Fruit fly (Drosophila melanogaster) whole organism, prepupa: ENCODE data around the gene shep.

Experiments used
- Blimp-1 ChIP-seq: fragments of 200-800 bp; sonication (Bioruptor generic); optimal IDR thresholded peaks from 3 replicates; lab custom pipeline; 2017; ENCODE audit warnings: missing biosample characterization, missing genetic modification characterization, mild to moderate bottlenecking, moderate library complexity, missing genetic modification reagents
- CG10669 ChIP-seq: fragments of 200-800 bp; sonication (Bioruptor generic); optimal IDR thresholded peaks from 3 replicates; lab custom pipeline; 2018; ENCODE audit warnings: missing biosample characterization, mild to moderate bottlenecking, missing genetic modification characterization, moderate library complexity
- CG11762 ChIP-seq: fragments of 200-800 bp; sonication (Bioruptor generic); optimal IDR thresholded peaks from 3 replicates; lab custom pipeline; 2016; ENCODE audit warnings: missing biosample characterization, missing genetic modification characterization; ENCODE audit not compliant: insufficient read depth
- CG11902 ChIP-seq: fragments of 200-800 bp; sonication (Bioruptor generic); optimal IDR thresholded peaks from 3 replicates; lab custom pipeline; 2016; ENCODE audit warnings: missing biosample characterization, missing genetic modification characterization
- CG15336 ChIP-seq: fragments of 200-800 bp; sonication (Bioruptor generic); IDR thresholded peaks from 2 replicates; pipeline ENCODE4 v1.3.6; 2022; ENCODE audit warnings: missing biosample characterization, missing genetic modification characterization
- CG3032 ChIP-seq: fragments of 200-800 bp; optimal IDR thresholded peaks from 2 replicates; lab custom pipeline; 2019; ENCODE audit warnings: missing biosample characterization, mild to moderate bottlenecking, missing genetic modification characterization, moderate library complexity
- CG32006 ChIP-seq: fragments of 200-800 bp; sonication (Bioruptor generic); optimal IDR thresholded peaks from 3 replicates; lab custom pipeline; 2017; ENCODE audit warnings: missing biosample characterization, mild to moderate bottlenecking, missing genetic modification characterization
- CG3919 ChIP-seq: fragments of 200-800 bp; sonication (Bioruptor generic); optimal IDR thresholded peaks from 3 replicates; lab custom pipeline; 2016; ENCODE audit warnings: missing biosample characterization, missing genetic modification characterization
- CG6163 ChIP-seq: fragments of 200-800 bp; sonication (Bioruptor generic); IDR thresholded peaks from 3 replicates; pipeline ENCODE4 v1.3.6; 2022; ENCODE audit warnings: missing biosample characterization, missing genetic modification characterization
- CG6276 ChIP-seq: fragments of 200-800 bp; sonication (Bioruptor generic); optimal IDR thresholded peaks from 2 replicates; lab custom pipeline; 2017; ENCODE audit warnings: missing biosample characterization, mild to moderate bottlenecking, missing genetic modification characterization
- CG6808 ChIP-seq: fragments of 200-800 bp; sonication (Bioruptor generic); optimal IDR thresholded peaks from 3 replicates; lab custom pipeline; 2017; ENCODE audit warnings: missing biosample characterization, missing genetic modification characterization, mild to moderate bottlenecking, moderate library complexity, missing genetic modification reagents
- CG8119 ChIP-seq: fragments of 200-800 bp; sonication (Bioruptor generic); IDR thresholded peaks from 3 replicates; pipeline ENCODE4 v1.3.6; 2022; ENCODE audit warnings: missing biosample characterization, missing genetic modification characterization
- CG8319 ChIP-seq: fragments of 200-800 bp; sonication (Bioruptor generic); optimal IDR thresholded peaks from 3 replicates; lab custom pipeline; 2016; ENCODE audit warnings: missing biosample characterization, missing genetic modification characterization
- CG8632 ChIP-seq: fragments of 200-800 bp; sonication (Bioruptor generic); optimal IDR thresholded peaks from 3 replicates; lab custom pipeline; 2016; ENCODE audit warnings: missing biosample characterization, missing genetic modification characterization
- CG9139 ChIP-seq: fragments of 200-800 bp; sonication (Bioruptor generic); optimal IDR thresholded peaks from 3 replicates; lab custom pipeline; 2017; ENCODE audit warnings: missing biosample characterization, mild to moderate bottlenecking, missing genetic modification characterization
- Eip78C ChIP-seq: fragments of 200-800 bp; sonication (Bioruptor generic); peaks from one replicate; lab custom pipeline; 2016; ENCODE audit warnings: missing biosample characterization, missing genetic modification characterization
- Eip93F ChIP-seq: fragments of 200-800 bp; sonication (Bioruptor generic); optimal IDR thresholded peaks from 2 replicates; lab custom pipeline; 2016; ENCODE audit warnings: missing biosample characterization, mild to moderate bottlenecking, missing genetic modification characterization
- Ets21C ChIP-seq: fragments of 200-800 bp; sonication (Bioruptor generic); optimal IDR thresholded peaks from 3 replicates; lab custom pipeline; 2016; ENCODE audit warnings: missing biosample characterization, missing genetic modification characterization
- Ets96B ChIP-seq: fragments of 200-800 bp; optimal IDR thresholded peaks from 2 replicates; lab custom pipeline; 2019; ENCODE audit warnings: missing biosample characterization, mild to moderate bottlenecking, missing genetic modification characterization, moderate library complexity
- Hr4 ChIP-seq: fragments of 200-800 bp; sonication (Bioruptor generic); optimal IDR thresholded peaks from 3 replicates; lab custom pipeline; 2016; ENCODE audit warnings: missing biosample characterization, missing genetic modification characterization
- Smox ChIP-seq: fragments of 200-800 bp; sonication (Bioruptor generic); optimal IDR thresholded peaks from 3 replicates; lab custom pipeline; 2016; ENCODE audit warnings: missing biosample characterization, missing genetic modification characterization
- Sox102F ChIP-seq: fragments of 200-800 bp; sonication (Bioruptor generic); optimal IDR thresholded peaks from 2 replicates; lab custom pipeline; 2016; ENCODE audit warnings: missing biosample characterization, mild to moderate bottlenecking, missing genetic modification characterization
- Sox14 ChIP-seq: fragments of 200-800 bp; sonication (Bioruptor generic); optimal IDR thresholded peaks from 3 replicates; lab custom pipeline; 2016; ENCODE audit warnings: missing biosample characterization, missing genetic modification characterization
- achi ChIP-seq: fragments of 200-800 bp; sonication (Bioruptor generic); optimal IDR thresholded peaks from 3 replicates; lab custom pipeline; 2016; ENCODE audit warnings: missing biosample characterization, missing genetic modification characterization
- acj6 ChIP-seq: fragments of 200-800 bp; sonication (Bioruptor generic); optimal IDR thresholded peaks from 3 replicates; lab custom pipeline; 2016; ENCODE audit warnings: missing biosample characterization, missing genetic modification characterization
- dsx ChIP-seq: fragments of 200-800 bp; optimal IDR thresholded peaks from 3 replicates; lab custom pipeline; 2019; ENCODE audit warnings: missing biosample characterization, mild to moderate bottlenecking, missing genetic modification characterization, moderate library complexity; ENCODE audit not compliant: poor library complexity, severe bottlenecking
- eg ChIP-seq: fragments of 200-800 bp; sonication (Bioruptor generic); IDR thresholded peaks from 3 replicates; pipeline ENCODE4 v1.3.6; 2022; ENCODE audit warnings: missing biosample characterization, missing genetic modification characterization
- esn ChIP-seq: fragments of 200-800 bp; sonication (Bioruptor generic); optimal IDR thresholded peaks from 2 replicates; lab custom pipeline; 2016; ENCODE audit warnings: missing biosample characterization, mild to moderate bottlenecking, missing genetic modification characterization, moderate library complexity
- net ChIP-seq: fragments of 200-800 bp; sonication (Bioruptor generic); optimal IDR thresholded peaks from 3 replicates; lab custom pipeline; 2016; ENCODE audit warnings: missing biosample characterization, missing genetic modification characterization
- pdm3 ChIP-seq: fragments of 200-800 bp; sonication (Bioruptor generic); optimal IDR thresholded peaks from 3 replicates; lab custom pipeline; 2016; ENCODE audit warnings: missing biosample characterization, missing genetic modification characterization
- ss ChIP-seq, 2 experiments: fragments of 200-800 bp; sonication (Bioruptor generic); optimal IDR thresholded peaks; 2 replicates in 1 of 2; 3 replicates in 1 of 2; lab custom pipeline; 2017 to 2018; ENCODE audit warnings: mild to moderate bottlenecking in 2 of 2, missing biosample characterization in 2 of 2, missing genetic modification characterization in 2 of 2, moderate library complexity in 1 of 2
- svp ChIP-seq: fragments of 200-800 bp; sonication (Bioruptor generic); peaks from one replicate; lab custom pipeline; 2016; ENCODE audit warnings: missing biosample characterization, missing genetic modification characterization
- vri ChIP-seq: fragments of 200-800 bp; sonication (Bioruptor generic); optimal IDR thresholded peaks from 3 replicates; lab custom pipeline; 2016; ENCODE audit warnings: missing biosample characterization, mild to moderate bottlenecking, missing genetic modification characterization

The shep gene

dm6 chr3L:5288118-5288517 lies 10.4 kb upstream of the shep start (continued):
- no peak for TF ChIP-seq Eip78C
- peak; percentile 91 for TF ChIP-seq CG6276 (GFP tag; lab: Kevin White, UChicago)
- TF ChIP-seq pdm3 (GFP tag; lab: Kevin White, UChicago), result peak; percentile 61
- TF ChIP-seq Smox (GFP tag; lab: Kevin White, UChicago), result peak; percentile 52
- peak; percentile 33 for TF ChIP-seq Sox14 (GFP tag; lab: Kevin White, UChicago)
- peak; percentile 74 for TF ChIP-seq CG6808
- TF ChIP-seq CG9139, result no peak
- TF ChIP-seq CG15336 (GFP tag; lab: Robert Waterston, UW), result peak; percentile 85
- peak; percentile 89 for TF ChIP-seq CG11762 (GFP tag; lab: Kevin White, UChicago)
- TF ChIP-seq ss (GFP tag; optimal IDR thresholded peaks at IDR 0.05; lab: Kevin White, UChicago), result no peak
- no peak for TF ChIP-seq Eip93F
- peak; percentile 69 for TF ChIP-seq Blimp-1 (GFP tag; lab: Kevin White, UChicago)
- peak; percentile 87 for TF ChIP-seq CG10669 (GFP tag; lab: Kevin White, UChicago)
- TF ChIP-seq acj6 (GFP tag; lab: Kevin White, UChicago), result peak; percentile 56
- TF ChIP-seq achi, result peak; percentile 57

dm6 chr3L:5279998-5280610 lies 2.4 kb upstream of the shep start:
- TF ChIP-seq Hr4 (GFP tag; lab: Kevin White, UChicago) (peak; percentile 1), Eip78C (peak; percentile 67), net (GFP tag; lab: Kevin White, UChicago) (no peak), Ets21C (GFP tag; lab: Kevin White, UChicago) (no peak), CG6276 (GFP tag; lab: Kevin White, UChicago) (peak; percentile 21), CG32006 (peak; percentile 40), CG8119 (GFP tag; lab: Robert Waterston, UW) (0 out of 3 replicates have a peak, but pooled peaks have one; percentile 36), Sox102F (GFP tag; lab: Kevin White, UChicago) (no peak), Ets96B (tag; lab: Kevin White, UChicago) (no peak)

dm6 chr3L:5278864-5279263 lies 1.1 kb upstream of the shep start:
- TF ChIP-seq CG8119 (GFP tag; lab: Robert Waterston, UW) (peak; percentile 28; the same call in 2 of the 3 replicates), CG11902 (no peak), CG8319 (no peak), CG10669 (GFP tag; lab: Kevin White, UChicago) (peak; percentile 13), CG15336 (GFP tag; lab: Robert Waterston, UW) (0 out of 2 replicates have a peak, but pooled peaks have one; percentile 13), CG6163 (0 out of 3 replicates have a peak, but pooled peaks have one; percentile 27), Eip78C (peak; percentile 18), CG3032 (peak; percentile 2)

dm6 chr3L:5277035-5277434 lies 709 bp downstream of the shep start:
- TF ChIP-seq vri (GFP tag; lab: Kevin White, UChicago) (peak; percentile 58), CG3919 (GFP tag; lab: Kevin White, UChicago) (peak; percentile 29), svp (GFP tag; lab: Kevin White, UChicago) (peak; percentile 86), CG32006 (no peak), eg (GFP tag; lab: Robert Waterston, UW) (no peak), esn (GFP tag; lab: Kevin White, UChicago) (peak; percentile 24), Eip78C (peak; percentile 75), CG6163 (peak; percentile 42; the same call in 2 of the 3 replicates), CG9139 (no peak)

dm6 chr3L:5276520-5276919 lies 1.2 kb downstream of the shep start:
- TF ChIP-seq CG8632 (GFP tag; lab: Kevin White, UChicago), result no peak
- TF ChIP-seq dsx (GFP tag; lab: Kevin White, UChicago), result peak; percentile 30
